Fruit fly (Drosophila melanogaster) whole organism, embryonic: ENCODE results near the gene NijC.
A peak's percentile ranks its signal among the peaks of the same experiment; 100 is the strongest.

Source experiments
- Blimp-1 ChIP-seq: fragments of 200-800 bp; sonication (Bioruptor generic); optimal IDR thresholded peaks from 3 replicates; lab custom pipeline; 2018; ENCODE audit warnings: missing biosample characterization, missing genetic modification characterization, mild to moderate bottlenecking, moderate library complexity, missing genetic modification reagents
- BtbVII ChIP-seq: fragments of 200-800 bp; sonication (Bioruptor generic); optimal IDR thresholded peaks from 3 replicates; lab custom pipeline; 2017; ENCODE audit warnings: missing biosample characterization, mild to moderate bottlenecking, missing genetic modification characterization
- CG10267 ChIP-seq: fragments of 200-800 bp; sonication (Bioruptor generic); optimal IDR thresholded peaks from 2 replicates; lab custom pipeline; 2018; ENCODE audit warnings: missing biosample characterization, mild to moderate bottlenecking, missing genetic modification characterization, moderate library complexity
- CG10565 ChIP-seq: fragments of 200-800 bp; sonication (Bioruptor generic); optimal IDR thresholded peaks from 3 replicates; lab custom pipeline; 2016; ENCODE audit warnings: missing biosample characterization, mild to moderate bottlenecking, missing genetic modification characterization
- CG12071 ChIP-seq: fragments of 200-800 bp; sonication (Bioruptor generic); optimal IDR thresholded peaks from 3 replicates; lab custom pipeline; 2018; ENCODE audit warnings: missing biosample characterization, mild to moderate bottlenecking, missing genetic modification characterization
- CG14860 ChIP-seq: fragments of 200-800 bp; sonication (Bioruptor generic); IDR thresholded peaks from 3 replicates; pipeline ENCODE4 v1.3.6; 2022; ENCODE audit warnings: missing biosample characterization, missing genetic modification characterization; ENCODE audit not compliant: partially characterized antibody
- CG15601 ChIP-seq: fragments of 200-800 bp; sonication (Bioruptor generic); optimal IDR thresholded peaks from 3 replicates; lab custom pipeline; 2019; ENCODE audit warnings: missing biosample characterization, mild to moderate bottlenecking, missing genetic modification characterization, moderate library complexity
- CG17186 ChIP-seq: fragments of 200-800 bp; sonication (Bioruptor generic); optimal IDR thresholded peaks from 3 replicates; lab custom pipeline; 2017; ENCODE audit warnings: missing biosample characterization, missing genetic modification reagents, missing genetic modification characterization
- CG17829 ChIP-seq: fragments of 200-800 bp; optimal IDR thresholded peaks from 2 replicates; lab custom pipeline; 2019; ENCODE audit warnings: missing biosample characterization, mild to moderate bottlenecking, missing genetic modification characterization, moderate library complexity
- CG33213 ChIP-seq: fragments of 200-800 bp; sonication (Bioruptor generic); optimal IDR thresholded peaks from 3 replicates; lab custom pipeline; 2016; ENCODE audit warnings: missing biosample characterization, missing genetic modification characterization
- CG34376 ChIP-seq: fragments of 200-800 bp; sonication (Bioruptor generic); optimal IDR thresholded peaks from 2 replicates; lab custom pipeline; 2018; ENCODE audit warnings: missing biosample characterization, mild to moderate bottlenecking, missing genetic modification characterization
- CG3726 ChIP-seq: fragments of 200-800 bp; sonication (Bioruptor generic); IDR thresholded peaks from 3 replicates; pipeline ENCODE4, ENCODE4 v1.3.6; 2022; ENCODE audit warnings: missing biosample characterization, missing genetic modification characterization
- CG4707 ChIP-seq: fragments of 200-800 bp; sonication (Bioruptor generic); optimal IDR thresholded peaks from 2 replicates; lab custom pipeline; 2018; ENCODE audit warnings: missing biosample characterization, mild to moderate bottlenecking, missing genetic modification characterization, moderate library complexity
- CG6791 ChIP-seq: fragments of 200-800 bp; sonication (Bioruptor generic); IDR thresholded peaks from 3 replicates; pipeline ENCODE4 v1.3.6; 2022; ENCODE audit warnings: missing biosample characterization, missing genetic modification characterization; ENCODE audit not compliant: partially characterized antibody
- CG7372 ChIP-seq: fragments of 200-800 bp; sonication (Bioruptor generic); IDR thresholded peaks from 2 replicates; pipeline ENCODE4 v1.3.6; 2022; ENCODE audit warnings: missing biosample characterization, missing genetic modification characterization
- CG7745 ChIP-seq: fragments of 200-800 bp; sonication (Bioruptor generic); optimal IDR thresholded peaks from 2 replicates; lab custom pipeline; 2018; ENCODE audit warnings: missing biosample characterization, mild to moderate bottlenecking, missing genetic modification characterization, moderate library complexity
- CG7987 ChIP-seq: fragments of 200-800 bp; sonication (Bioruptor generic); optimal IDR thresholded peaks from 2 replicates; lab custom pipeline; 2018; ENCODE audit warnings: missing biosample characterization, mild to moderate bottlenecking, missing genetic modification characterization, moderate library complexity
- CTCF ChIP-seq: fragments of 200-800 bp; sonication (Bioruptor generic); optimal IDR thresholded peaks from 2 replicates; lab custom pipeline; 2017; ENCODE audit warnings: missing biosample characterization, mild to moderate bottlenecking, missing genetic modification characterization, moderate library complexity
- CoRest ChIP-seq: fragments of 200-800 bp; sonication (Bioruptor generic); optimal IDR thresholded peaks from 3 replicates; lab custom pipeline; 2018; ENCODE audit warnings: missing biosample characterization, mild to moderate bottlenecking, missing genetic modification characterization, moderate library complexity
- CrebB ChIP-seq: fragments of 200-800 bp; sonication (Bioruptor generic); optimal IDR thresholded peaks from 3 replicates; lab custom pipeline; 2018; ENCODE audit warnings: missing biosample characterization, mild to moderate bottlenecking, missing genetic modification characterization
- Dp ChIP-seq: fragments of 200-800 bp; sonication (Bioruptor generic); optimal IDR thresholded peaks from 2 replicates; lab custom pipeline; 2018; ENCODE audit warnings: missing biosample characterization, mild to moderate bottlenecking, missing genetic modification characterization, moderate library complexity
- Drgx ChIP-seq: fragments of 200-800 bp; sonication (Bioruptor generic); IDR thresholded peaks from 2 replicates; pipeline ENCODE4 v1.3.6; 2022; ENCODE audit warnings: missing biosample characterization, missing genetic modification characterization
- E2f2 ChIP-seq: fragments of 200-800 bp; sonication (Bioruptor generic); IDR thresholded peaks from 2 replicates; pipeline ENCODE4 v1.3.6; 2022; ENCODE audit warnings: missing biosample characterization, missing genetic modification characterization
- Ets97D ChIP-seq: fragments of 200-800 bp; sonication (Bioruptor generic); optimal IDR thresholded peaks from 3 replicates; lab custom pipeline; 2016; ENCODE audit warnings: missing biosample characterization, missing genetic modification characterization
- Fer2 ChIP-seq: fragments of 200-800 bp; sonication (Bioruptor generic); optimal IDR thresholded peaks from 2 replicates; lab custom pipeline; 2018; ENCODE audit warnings: missing biosample characterization, mild to moderate bottlenecking, missing genetic modification characterization, moderate library complexity
- HLHmδ ChIP-seq: fragments of 200-800 bp; sonication (Bioruptor generic); optimal IDR thresholded peaks from 2 replicates; lab custom pipeline; 2018; ENCODE audit warnings: missing biosample characterization, mild to moderate bottlenecking, missing genetic modification characterization, moderate library complexity
- Hr78 ChIP-seq, 2 experiments: fragments of 200-800 bp in 1 of 2; fragments of >200 bp in 1 of 2; sonication (Bioruptor generic) in 1 of 2; optimal IDR thresholded peaks; 2 replicates each; lab custom pipeline; 2017 to 2019; ENCODE audit warnings: missing biosample characterization in 2 of 2, missing genetic modification characterization in 2 of 2, mild to moderate bottlenecking in 1 of 2, moderate library complexity in 1 of 2
- Jarid2 ChIP-seq: fragments of 200-800 bp; sonication (Bioruptor generic); optimal IDR thresholded peaks from 3 replicates; lab custom pipeline; 2017; ENCODE audit warnings: mild to moderate bottlenecking, missing biosample characterization, missing genetic modification reagents, missing genetic modification characterization
- MBD-R2 ChIP-seq: fragments of 200-800 bp; sonication (Bioruptor generic); IDR thresholded peaks from 2 replicates; pipeline ENCODE4 v1.3.6; 2022; ENCODE audit warnings: missing biosample characterization, missing genetic modification characterization
- MESR4 ChIP-seq: fragments of 200-800 bp; sonication (Bioruptor generic); optimal IDR thresholded peaks from 2 replicates; lab custom pipeline; 2018; ENCODE audit warnings: missing biosample characterization, mild to moderate bottlenecking, missing genetic modification characterization, moderate library complexity
- Neu2 ChIP-seq: fragments of 200-800 bp; sonication (Bioruptor generic); optimal IDR thresholded peaks from 3 replicates; lab custom pipeline; 2016; ENCODE audit warnings: missing biosample characterization, missing genetic modification characterization, borderline replicate concordance
- Scr ChIP-seq: fragments of 200-800 bp; sonication (Bioruptor generic); IDR thresholded peaks from 2 replicates; pipeline ENCODE4 v1.3.6; 2022; ENCODE audit warnings: missing biosample characterization, missing genetic modification characterization; ENCODE audit not compliant: partially characterized antibody
- Sin3A ChIP-seq: fragments of >200 bp; optimal IDR thresholded peaks from 2 replicates; lab custom pipeline; 2018
- YL-1 ChIP-seq: fragments of 200-800 bp; sonication (Bioruptor generic); optimal IDR thresholded peaks from 3 replicates; lab custom pipeline; 2017; ENCODE audit warnings: missing biosample characterization, mild to moderate bottlenecking, missing genetic modification characterization
- ab ChIP-seq: fragments of 200-800 bp; sonication (Bioruptor generic); optimal IDR thresholded peaks from 2 replicates; lab custom pipeline; 2016; ENCODE audit warnings: missing biosample characterization, missing genetic modification characterization
- caup ChIP-seq: fragments of 200-800 bp; sonication (Bioruptor generic); optimal IDR thresholded peaks from 3 replicates; lab custom pipeline; 2017; ENCODE audit warnings: missing biosample characterization, mild to moderate bottlenecking, missing genetic modification characterization, moderate library complexity; ENCODE audit not compliant: severe bottlenecking
- cwo ChIP-seq: fragments of 200-800 bp; sonication (Bioruptor generic); optimal IDR thresholded peaks from 3 replicates; lab custom pipeline; 2017; ENCODE audit warnings: missing biosample characterization, missing genetic modification characterization, mild to moderate bottlenecking, moderate library complexity, missing genetic modification reagents
- ems ChIP-seq: fragments of 200-800 bp; sonication (Bioruptor generic); optimal IDR thresholded peaks from 3 replicates; lab custom pipeline; 2016; ENCODE audit warnings: missing biosample characterization, missing genetic modification characterization
- h ChIP-seq: fragments of >200 bp; optimal IDR thresholded peaks from 2 replicates; lab custom pipeline; 2017
- hbn ChIP-seq: fragments of 200-800 bp; sonication (Bioruptor generic); IDR thresholded peaks from 2 replicates; pipeline ENCODE4 v1.3.6; 2022; ENCODE audit warnings: missing biosample characterization, missing genetic modification characterization; ENCODE audit not compliant: partially characterized antibody
- hkb ChIP-seq, 2 experiments: fragments of 200-800 bp in 1 of 2; fragments of >200 bp in 1 of 2; sonication (Bioruptor generic) in 1 of 2; IDR thresholded peaks in 1 of 2; optimal IDR thresholded peaks in 1 of 2; 2 replicates each; pipeline versions ENCODE4 v1.3.6 to Lab custom; 2017 to 2022; ENCODE audit warnings: missing biosample characterization in 1 of 2, missing genetic modification characterization in 1 of 2
- klu ChIP-seq: fragments of 200-800 bp; sonication (Bioruptor generic); IDR thresholded peaks from 2 replicates; pipeline ENCODE4 v1.3.6; 2022; ENCODE audit warnings: missing biosample characterization, missing genetic modification characterization
- pb ChIP-seq: fragments of 200-800 bp; sonication (Bioruptor generic); optimal IDR thresholded peaks from 3 replicates; lab custom pipeline; 2016; ENCODE audit warnings: missing biosample characterization, missing genetic modification characterization
- pnt ChIP-seq: fragments of 200-800 bp; sonication (Bioruptor generic); optimal IDR thresholded peaks from 3 replicates; lab custom pipeline; 2016; ENCODE audit warnings: missing biosample characterization, missing genetic modification characterization
- run ChIP-seq: fragments of 200-800 bp; sonication (Bioruptor generic); optimal IDR thresholded peaks from 3 replicates; lab custom pipeline; 2018; ENCODE audit warnings: missing biosample characterization, mild to moderate bottlenecking, missing genetic modification characterization
- sna ChIP-seq: fragments of 200-800 bp; sonication (Bioruptor generic); IDR thresholded peaks from 2 replicates; pipeline ENCODE4 v1.3.6; 2022; ENCODE audit warnings: missing biosample characterization, missing genetic modification characterization; ENCODE audit not compliant: partially characterized antibody
- unpg ChIP-seq: fragments of 200-800 bp; sonication (Bioruptor generic); optimal IDR thresholded peaks from 3 replicates; lab custom pipeline; 2018; ENCODE audit warnings: missing biosample characterization, mild to moderate bottlenecking, missing genetic modification characterization, moderate library complexity
- vnd ChIP-seq: fragments of 200-800 bp; sonication (Bioruptor generic); IDR thresholded peaks from 3 replicates; pipeline ENCODE4 v1.3.6; 2022; ENCODE audit warnings: missing biosample characterization, missing genetic modification characterization; ENCODE audit not compliant: partially characterized antibody

The NijC gene

DNA sequence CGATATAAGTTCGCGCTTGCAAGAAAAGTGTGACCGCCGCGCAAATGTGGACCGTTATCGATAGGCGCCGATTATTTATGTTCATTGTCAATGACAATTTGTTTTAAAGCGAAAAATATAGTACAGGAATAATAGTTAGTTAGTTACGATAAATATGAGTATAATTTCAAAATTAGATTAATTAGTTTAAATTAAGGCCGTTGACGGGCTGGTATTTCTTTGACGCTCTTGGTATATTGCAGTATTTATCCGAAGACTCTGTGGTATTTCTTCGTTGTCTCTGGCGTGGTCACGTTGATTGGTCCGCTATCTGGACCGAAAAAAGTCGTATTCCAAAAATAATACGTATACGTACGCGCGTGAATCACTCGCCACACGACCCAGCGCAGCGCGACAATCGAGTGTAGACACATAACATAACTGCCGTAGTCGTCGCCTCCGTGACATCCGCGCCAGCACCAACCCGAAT is 2.7 kb downstream of the NijC start (continued):
- TF ChIP-seq CG14860 (GFP tag; lab: Robert Waterston, UW) (peak; percentile 46; the same call in 2 of the 3 replicates), Sin3A (lab: Kevin White, UChicago) (peak; percentile 94), CG12071 (peak; percentile 7), CG7372 (peak; percentile 53; the same call in 1 of the 2 replicates), ems (GFP tag; lab: Kevin White, UChicago) (no peak), ab (GFP tag; lab: Kevin White, UChicago) (no peak), CoRest (tag; lab: Kevin White, UChicago) (peak; percentile 24), Hr78 (GFP tag; optimal IDR thresholded peaks at IDR 0.05; lab: Kevin White, UChicago) (peak in 1 of 2 experiments; percentile 25), CG17186 (peak; percentile 50), CG3726 (GFP tag; lab: Robert Waterston, UW) (no peak), pb (GFP tag; lab: Kevin White, UChicago) (no peak), CG6791 (peak; percentile 63; the same call in 2 of the 3 replicates), caup (GFP tag; lab: Kevin White, UChicago) (peak; percentile 41), YL-1 (peak; percentile 58), pnt (GFP tag; lab: Kevin White, UChicago) (no peak), CG17829 (tag; lab: Kevin White, UChicago) (peak; percentile 28), hkb (optimal IDR thresholded peaks at IDR 0.05; lab: Kevin White, UChicago) (peak; percentile 21), hkb (GFP tag; IDR thresholded peaks at IDR 0.05; lab: Robert Waterston, UW) (no peak; the same call in 1 of the 2 replicates), run (tag; lab: Kevin White, UChicago) (no peak), unpg (GFP tag; lab: Kevin White, UChicago) (no peak), CG34376 (GFP tag; lab: Kevin White, UChicago) (peak; percentile 37), CG4707 (no peak), vnd (GFP tag; lab: Robert Waterston, UW) (peak; percentile 48; the same call in 1 of the 3 replicates), CG7987 (no peak), h (no peak), HLHmδ (GFP tag; lab: Kevin White, UChicago) (peak; percentile 50), Dp (peak; percentile 94), cwo (GFP tag; lab: Kevin White, UChicago) (no peak), Scr (peak; percentile 68), CG15601 (tag; lab: Kevin White, UChicago) (peak; percentile 40), E2f2 (GFP tag; lab: Robert Waterston, UW) (peak; percentile 95), CG7745 (tag; lab: Kevin White, UChicago) (no peak), Jarid2 (GFP tag; lab: Kevin White, UChicago) (peak; percentile 46), CrebB (tag; lab: Kevin White, UChicago) (peak; percentile 4), CG10565 (no peak), klu (GFP tag; lab: Robert Waterston, UW) (no peak), BtbVII (GFP tag; lab: Kevin White, UChicago) (peak; percentile 16), MBD-R2 (GFP tag; lab: Robert Waterston, UW) (peak; percentile 41; the same call in 1 of the 2 replicates), MESR4 (GFP tag; lab: Kevin White, UChicago) (peak; percentile 94), Drgx (GFP tag; lab: Robert Waterston, UW) (no peak), sna (0 out of 2 replicates have a peak, but pooled peaks have one; percentile 41), Blimp-1 (no peak), Ets97D (GFP tag; lab: Kevin White, UChicago) (peak; percentile 63), hbn (GFP tag; lab: Robert Waterston, UW) (0 out of 2 replicates have a peak, but pooled peaks have one; percentile 31), CG10267 (tag; lab: Kevin White, UChicago) (peak; percentile 59), Fer2 (tag; lab: Kevin White, UChicago) (no peak), CG33213 (peak; percentile 32), CTCF (GFP tag; lab: Kevin White, UChicago) (peak; percentile 30), Neu2 (GFP tag; lab: Kevin White, UChicago) (no peak)
